Fruit fly (Drosophila melanogaster) whole organism, embryonic: Measurements from ENCODE around the gene Tim17a1.

ENCODE experiments used
- Ada2b ChIP-seq: fragments of 200-800 bp; sonication (Bioruptor generic); IDR thresholded peaks from 2 replicates; pipeline ENCODE4 v1.3.6; 2022; ENCODE audit warnings: missing biosample characterization, missing genetic modification characterization
- CG10267 ChIP-seq: fragments of 200-800 bp; sonication (Bioruptor generic); optimal IDR thresholded peaks from 2 replicates; lab custom pipeline; 2018; ENCODE audit warnings: missing biosample characterization, mild to moderate bottlenecking, missing genetic modification characterization, moderate library complexity
- CG10654 ChIP-seq: fragments of 200-800 bp; sonication (Bioruptor generic); optimal IDR thresholded peaks from 2 replicates; lab custom pipeline; 2016; ENCODE audit warnings: missing biosample characterization, missing genetic modification characterization
- CG1233 ChIP-seq: fragments of 200-800 bp; sonication (Bioruptor generic); optimal IDR thresholded peaks from 4 replicates; lab custom pipeline; 2018; ENCODE audit warnings: missing biosample characterization, mild to moderate bottlenecking, missing genetic modification characterization
- CG12769 ChIP-seq: fragments of 200-800 bp; sonication (Bioruptor generic); optimal IDR thresholded peaks from 2 replicates; lab custom pipeline; 2019; ENCODE audit warnings: missing biosample characterization, mild to moderate bottlenecking, missing genetic modification characterization, moderate library complexity
- CG13424 ChIP-seq: fragments of 200-800 bp; sonication (Bioruptor generic); optimal IDR thresholded peaks from 2 replicates; lab custom pipeline; 2019; ENCODE audit warnings: missing biosample characterization, mild to moderate bottlenecking, missing genetic modification characterization, moderate library complexity
- CG13624 ChIP-seq: fragments of 200-800 bp; sonication (Bioruptor generic); optimal IDR thresholded peaks from 2 replicates; lab custom pipeline; 2016; ENCODE audit warnings: missing biosample characterization, missing genetic modification characterization
- CG15011 ChIP-seq: fragments of 200-800 bp; sonication (Bioruptor generic); optimal IDR thresholded peaks from 3 replicates; lab custom pipeline; 2018; ENCODE audit warnings: missing biosample characterization, mild to moderate bottlenecking, missing genetic modification characterization
- CG15269 ChIP-seq: fragments of 200-800 bp; sonication (Bioruptor generic); optimal IDR thresholded peaks from 2 replicates; lab custom pipeline; 2018; ENCODE audit warnings: missing biosample characterization, mild to moderate bottlenecking, missing genetic modification characterization, moderate library complexity
- CG18262 ChIP-seq: fragments of 200-800 bp; optimal IDR thresholded peaks from 3 replicates; lab custom pipeline; 2019; ENCODE audit warnings: missing biosample characterization, mild to moderate bottlenecking, missing genetic modification characterization, moderate library complexity
- CG31224 ChIP-seq: fragments of 200-800 bp; sonication (Bioruptor generic); IDR thresholded peaks from 2 replicates; pipeline ENCODE4 v1.3.6; 2022; ENCODE audit warnings: missing biosample characterization, missing genetic modification characterization
- CG31388 ChIP-seq: fragments of 200-800 bp; sonication (Bioruptor generic); optimal IDR thresholded peaks from 2 replicates; lab custom pipeline; 2016; ENCODE audit warnings: missing biosample characterization, missing genetic modification characterization
- CG3163 ChIP-seq: fragments of 200-800 bp; sonication (Bioruptor generic); optimal IDR thresholded peaks from 3 replicates; lab custom pipeline; 2016; ENCODE audit warnings: missing biosample characterization, missing genetic modification characterization
- CG3995 ChIP-seq: fragments of 200-800 bp; sonication (Bioruptor generic); optimal IDR thresholded peaks from 3 replicates; lab custom pipeline; 2016; ENCODE audit warnings: missing biosample characterization, missing genetic modification characterization
- CG4424 ChIP-seq: fragments of 200-800 bp; sonication (Bioruptor generic); optimal IDR thresholded peaks from 3 replicates; lab custom pipeline; 2016; ENCODE audit warnings: missing biosample characterization, missing genetic modification characterization
- CG4820 ChIP-seq: fragments of 200-800 bp; sonication (Bioruptor generic); optimal IDR thresholded peaks from 3 replicates; lab custom pipeline; 2016; ENCODE audit warnings: missing biosample characterization, missing genetic modification characterization
- CG8359 ChIP-seq: fragments of 200-800 bp; sonication (Bioruptor generic); optimal IDR thresholded peaks from 2 replicates; lab custom pipeline; 2017; ENCODE audit warnings: missing biosample characterization, mild to moderate bottlenecking, missing genetic modification characterization, borderline replicate concordance
- CG9215 ChIP-seq: fragments of 200-800 bp; sonication (Bioruptor generic); IDR thresholded peaks from 2 replicates; pipeline ENCODE4 v1.3.6; 2022; ENCODE audit warnings: missing biosample characterization, missing genetic modification characterization
- CG9932 ChIP-seq: fragments of 200-800 bp; sonication (Bioruptor generic); IDR thresholded peaks from 2 replicates; pipeline ENCODE4 v1.3.6; 2022; ENCODE audit warnings: missing biosample characterization, missing genetic modification characterization
- Fer3 ChIP-seq: fragments of 200-800 bp; sonication (Bioruptor generic); optimal IDR thresholded peaks from 2 replicates; lab custom pipeline; 2018; ENCODE audit warnings: missing biosample characterization, mild to moderate bottlenecking, missing genetic modification characterization, moderate library complexity
- Hmr ChIP-seq: fragments of 200-800 bp; sonication (Bioruptor generic); optimal IDR thresholded peaks from 3 replicates; lab custom pipeline; 2017; ENCODE audit warnings: mild to moderate bottlenecking, missing biosample characterization, missing genetic modification reagents, missing genetic modification characterization
- Meics ChIP-seq: fragments of 200-800 bp; sonication (Bioruptor generic); optimal IDR thresholded peaks from 2 replicates; lab custom pipeline; 2017; ENCODE audit warnings: missing biosample characterization, mild to moderate bottlenecking, missing genetic modification characterization
- Myb ChIP-seq: fragments of 200-800 bp; sonication (Bioruptor generic); optimal IDR thresholded peaks from 2 replicates; lab custom pipeline; 2016; ENCODE audit warnings: missing biosample characterization, missing genetic modification characterization
- NFAT ChIP-seq: fragments of 200-800 bp; sonication (Bioruptor generic); IDR thresholded peaks from 2 replicates; pipeline ENCODE4 v1.3.6; 2022; ENCODE audit warnings: missing biosample characterization, missing genetic modification characterization
- Pdp1 ChIP-seq, 2 experiments: fragments of 200-800 bp; sonication (Bioruptor generic); optimal IDR thresholded peaks; 3 replicates each; lab custom pipeline; 2016; ENCODE audit warnings: missing biosample characterization in 2 of 2, missing genetic modification characterization in 2 of 2, mild to moderate bottlenecking in 1 of 2, moderate library complexity in 1 of 2
- Usf ChIP-seq: fragments of 200-800 bp; sonication (Bioruptor generic); optimal IDR thresholded peaks from 2 replicates; lab custom pipeline; 2017; ENCODE audit warnings: missing genotype, missing biosample characterization, missing genetic modification characterization
- aop ChIP-seq: fragments of 200-800 bp; sonication (Bioruptor generic); IDR thresholded peaks from 2 replicates; pipeline ENCODE4 v1.3.6; 2022; ENCODE audit warnings: missing biosample characterization, missing genetic modification characterization
- cas ChIP-seq: fragments of 200-800 bp; sonication (Bioruptor generic); IDR thresholded peaks from 2 replicates; pipeline ENCODE4 v1.3.6; 2022; ENCODE audit warnings: missing biosample characterization, missing genetic modification characterization
- chinmo ChIP-seq: fragments of 200-800 bp; sonication (Bioruptor generic); IDR thresholded peaks from 4 replicates; pipeline ENCODE4 v1.3.6; 2022; ENCODE audit warnings: missing biosample characterization, missing genetic modification characterization; ENCODE audit not compliant: partially characterized antibody
- chn ChIP-seq: fragments of 200-800 bp; sonication (Bioruptor generic); optimal IDR thresholded peaks from 2 replicates; lab custom pipeline; 2016; ENCODE audit warnings: missing biosample characterization, missing genetic modification characterization
- ci ChIP-seq: fragments of 200-800 bp; sonication (Bioruptor generic); IDR thresholded peaks from 3 replicates; pipeline ENCODE4 v1.3.6; 2022; ENCODE audit warnings: missing biosample characterization, missing genetic modification characterization
- dysf ChIP-seq: fragments of 200-800 bp; sonication (Bioruptor generic); IDR thresholded peaks from 3 replicates; pipeline ENCODE4 v1.3.6; 2022; ENCODE audit warnings: missing biosample characterization, missing genetic modification characterization
- exex ChIP-seq: fragments of 200-800 bp; sonication (Bioruptor generic); optimal IDR thresholded peaks from 4 replicates; lab custom pipeline; 2018; ENCODE audit warnings: missing biosample characterization, mild to moderate bottlenecking, missing genetic modification characterization, moderate library complexity
- grn ChIP-seq: fragments of 200-800 bp; sonication (Bioruptor generic); optimal IDR thresholded peaks from 3 replicates; lab custom pipeline; 2017; ENCODE audit warnings: missing biosample characterization, missing genetic modification characterization
- gsb ChIP-seq: fragments of 200-800 bp; sonication (Bioruptor generic); IDR thresholded peaks from 2 replicates; pipeline ENCODE4 v1.3.6; 2022; ENCODE audit warnings: missing biosample characterization, missing genetic modification characterization
- gt ChIP-seq: fragments of 200-800 bp; sonication (Bioruptor generic); IDR thresholded peaks from 2 replicates; pipeline ENCODE4 v1.3.6; 2022; ENCODE audit warnings: missing biosample characterization, missing genetic modification characterization
- ham ChIP-seq: fragments of 200-800 bp; sonication (Bioruptor generic); IDR thresholded peaks from 2 replicates; pipeline ENCODE4 v1.3.6; 2022; ENCODE audit warnings: missing biosample characterization, missing genetic modification characterization
- lab ChIP-seq: fragments of 200-800 bp; sonication (Bioruptor generic); optimal IDR thresholded peaks from 3 replicates; lab custom pipeline; 2017; ENCODE audit warnings: missing biosample characterization, missing genetic modification characterization, mild to moderate bottlenecking, moderate library complexity, missing genetic modification reagents
- lilli ChIP-seq: fragments of 200-800 bp; sonication (Bioruptor generic); optimal IDR thresholded peaks from 3 replicates; lab custom pipeline; 2016; ENCODE audit warnings: missing biosample characterization, missing genetic modification characterization
- maf-S ChIP-seq: fragments of 200-800 bp; sonication (Bioruptor generic); optimal IDR thresholded peaks from 2 replicates; lab custom pipeline; 2016; ENCODE audit warnings: missing biosample characterization, missing genetic modification characterization
- nau ChIP-seq: fragments of 200-800 bp; sonication (Bioruptor generic); optimal IDR thresholded peaks from 3 replicates; lab custom pipeline; 2017; ENCODE audit warnings: missing biosample characterization, mild to moderate bottlenecking, missing genetic modification characterization, missing genetic modification reagents
- pan ChIP-seq, 4 experiments: fragments of >200 bp in 3 of 4; fragments of 200-800 bp in 1 of 4; sonication (Bioruptor generic) in 1 of 4; optimal IDR thresholded peaks in 3 of 4; IDR thresholded peaks in 1 of 4; 2 replicates each; pipeline versions ENCODE4 v1.3.6 to Lab custom; 2017 to 2022; ENCODE audit warnings: missing biosample characterization in 2 of 4, missing genetic modification characterization in 2 of 4, mixed read lengths in 1 of 4
- pfk ChIP-seq: fragments of 200-800 bp; sonication (Bioruptor generic); optimal IDR thresholded peaks from 2 replicates; lab custom pipeline; 2018; ENCODE audit warnings: missing biosample characterization, mild to moderate bottlenecking, missing genetic modification characterization, moderate library complexity
- phol ChIP-seq: fragments of 200-800 bp; sonication (Bioruptor generic); optimal IDR thresholded peaks from 3 replicates; lab custom pipeline; 2018; ENCODE audit warnings: missing biosample characterization, mild to moderate bottlenecking, missing genetic modification characterization, moderate library complexity
- repo ChIP-seq: fragments of 200-800 bp; sonication (Bioruptor generic); optimal IDR thresholded peaks from 2 replicates; lab custom pipeline; 2016; ENCODE audit warnings: missing biosample characterization, missing genetic modification characterization
- schlank ChIP-seq: fragments of 200-800 bp; sonication (Bioruptor generic); optimal IDR thresholded peaks from 2 replicates; lab custom pipeline; 2018; ENCODE audit warnings: missing biosample characterization, mild to moderate bottlenecking, missing genetic modification characterization
- shn ChIP-seq: fragments of 200-800 bp; sonication (Bioruptor generic); optimal IDR thresholded peaks from 3 replicates; lab custom pipeline; 2016; ENCODE audit warnings: missing biosample characterization, missing genetic modification characterization
- trem ChIP-seq: fragments of 200-800 bp; optimal IDR thresholded peaks from 3 replicates; lab custom pipeline; 2019; ENCODE audit warnings: missing biosample characterization, mild to moderate bottlenecking, missing genetic modification characterization, moderate library complexity
- trh ChIP-seq: fragments of 200-800 bp; sonication (Bioruptor generic); optimal IDR thresholded peaks from 2 replicates; lab custom pipeline; 2016; ENCODE audit warnings: missing biosample characterization, missing genetic modification characterization

Tim17a1 gene

dm6 chr3R:12369135-12369792 is 4.8 kb upstream of the Tim17a1 start, which contains the start of gene GstD1 (continued):
- TF ChIP-seq pfk (peak; percentile 17), CG8359 (GFP tag; lab: Kevin White, UChicago) (no peak), ci (peak; percentile 63; the same call in 2 of the 3 replicates), CG12769 (tag; lab: Kevin White, UChicago) (peak; percentile 55), phol (tag; lab: Kevin White, UChicago) (peak; percentile 28), repo (GFP tag; lab: Kevin White, UChicago) (peak; percentile 33), nau (GFP tag; lab: Kevin White, UChicago) (peak; percentile 6), pan (optimal IDR thresholded peaks at IDR 0.05; lab: Kevin White, UChicago) (no peak), pan (GFP tag; optimal IDR thresholded peaks at IDR 0.05 in 1 of 2, IDR thresholded peaks at IDR 0.05 in 1 of 2) (peak in 1 of 2 experiments; percentile 36), CG10267 (tag; lab: Kevin White, UChicago) (peak; percentile 32), CG4424 (GFP tag; lab: Kevin White, UChicago) (peak; percentile 8), ham (GFP tag; lab: Robert Waterston, UW) (no peak), gt (no peak), CG15011 (peak; percentile 4), Myb (peak; percentile 4), CG4820 (GFP tag; lab: Kevin White, UChicago) (peak; percentile 3), CG13624 (GFP tag; lab: Kevin White, UChicago) (peak; percentile 21), aop (GFP tag; lab: Robert Waterston, UW) (no peak), NFAT (GFP tag; lab: Robert Waterston, UW) (peak; percentile 79), trh (no peak), gsb (GFP tag; lab: Robert Waterston, UW) (no peak), dysf (GFP tag; lab: Robert Waterston, UW) (peak; percentile 59), grn (GFP tag; lab: Kevin White, UChicago) (no peak), CG31388 (GFP tag; lab: Kevin White, UChicago) (no peak), CG9932 (GFP tag; lab: Robert Waterston, UW) (peak; percentile 51), trem (tag; lab: Kevin White, UChicago) (peak; percentile 5), CG18262 (tag; lab: Kevin White, UChicago) (peak; percentile 21), CG31224 (peak; percentile 17; the same call in 1 of the 2 replicates), CG15269 (tag; lab: Kevin White, UChicago) (peak; percentile 9), CG13424 (peak; percentile 25), Hmr (GFP tag; lab: Kevin White, UChicago) (peak; percentile 43), CG9215 (GFP tag; lab: Robert Waterston, UW) (0 out of 2 replicates have a peak, but pooled peaks have one; percentile 45), chn (GFP tag; lab: Kevin White, UChicago) (peak; percentile 30), shn (GFP tag; lab: Kevin White, UChicago) (peak; percentile 44), schlank (tag; lab: Kevin White, UChicago) (peak; percentile 15), lilli (GFP tag; lab: Kevin White, UChicago) (peak; percentile 31), Pdp1 (GFP tag; optimal IDR thresholded peaks at IDR 0.05; lab: Kevin White, UChicago) (peak; percentile 32 to 45), lab (GFP tag; lab: Kevin White, UChicago) (peak; percentile 43), chinmo (peak; percentile 90), exex (tag; lab: Kevin White, UChicago) (peak; percentile 18), Usf (GFP tag; lab: Kevin White, UChicago) (peak; percentile 14), CG1233 (GFP tag; lab: Kevin White, UChicago) (peak; percentile 4), Ada2b (GFP tag; lab: Robert Waterston, UW) (peak; percentile 65), Meics (GFP tag; lab: Kevin White, UChicago) (peak; percentile 73), CG3163 (GFP tag; lab: Kevin White, UChicago) (peak; percentile 95), maf-S (GFP tag; lab: Kevin White, UChicago) (no peak), cas (0 out of 2 replicates have a peak, but pooled peaks have one; percentile 27), CG3995 (GFP tag; lab: Kevin White, UChicago) (peak; percentile 49), CG10654 (GFP tag; lab: Kevin White, UChicago) (peak; percentile 19), Fer3 (tag; lab: Kevin White, UChicago) (peak; percentile 12)
